Fruit fly (Drosophila melanogaster) whole organism, wandering third instar larva: ENCODE data around the gene CG34247.
A peak's percentile ranks its signal among the peaks of the same experiment; 100 is the strongest.

ENCODE experiments used
- Abd-B ChIP-seq: fragments of >200 bp; optimal IDR thresholded peaks from 2 replicates; lab custom pipeline; 2017; ENCODE audit warnings: missing biosample characterization, missing genetic modification characterization
- CG32264 ChIP-seq: fragments of 200-800 bp; sonication (Bioruptor generic); optimal IDR thresholded peaks from 2 replicates; lab custom pipeline; 2016; ENCODE audit warnings: missing biosample characterization, missing genetic modification characterization
- CrebA ChIP-seq: fragments of 200-800 bp; sonication (Bioruptor generic); optimal IDR thresholded peaks from 2 replicates; lab custom pipeline; 2016; ENCODE audit warnings: missing biosample characterization, mild to moderate bottlenecking, missing genetic modification characterization, borderline replicate concordance
- Dfd ChIP-seq: fragments of >200 bp; optimal IDR thresholded peaks from 2 replicates; lab custom pipeline; 2017; ENCODE audit warnings: missing biosample characterization, missing genetic modification characterization
- Dif ChIP-seq: fragments of 200-275, 200-300 bp; sonication (Bioruptor generic); optimal IDR thresholded peaks from 2 replicates; lab custom pipeline; 2018; ENCODE audit warnings: missing biosample characterization, missing genetic modification characterization; ENCODE audit not compliant: partially characterized antibody
- GATAd ChIP-seq: sonication (Bioruptor generic); optimal IDR thresholded peaks from 2 replicates; lab custom pipeline; 2016; ENCODE audit warnings: missing biosample characterization, missing genetic modification characterization
- HLH106 ChIP-seq: fragments of 200-800 bp; optimal IDR thresholded peaks from 3 replicates; lab custom pipeline; 2019; ENCODE audit warnings: missing biosample characterization, mild to moderate bottlenecking, missing genetic modification characterization, moderate library complexity
- Hnf4 ChIP-seq: fragments of 200-800 bp; sonication (Bioruptor generic); optimal IDR thresholded peaks from 2 replicates; lab custom pipeline; 2016; ENCODE audit warnings: missing biosample characterization, mild to moderate bottlenecking, missing genetic modification characterization
- Hr78 ChIP-seq: fragments of >200 bp; optimal IDR thresholded peaks from 2 replicates; lab custom pipeline; 2017; ENCODE audit warnings: missing biosample characterization, missing genetic modification characterization
- Hr83 ChIP-seq: fragments of 200-300 bp; sonication (Bioruptor generic); optimal IDR thresholded peaks from 2 replicates; lab custom pipeline; 2016; ENCODE audit warnings: missing biosample characterization, mild to moderate bottlenecking, missing genetic modification characterization, moderate library complexity; ENCODE audit not compliant: poor library complexity, severe bottlenecking
- Jra ChIP-seq: sonication (Bioruptor generic); optimal IDR thresholded peaks from 2 replicates; lab custom pipeline; 2016; ENCODE audit warnings: missing biosample characterization, missing genetic modification characterization
- Mio ChIP-seq: sonication (Bioruptor generic); optimal IDR thresholded peaks from 2 replicates; lab custom pipeline; 2016; ENCODE audit warnings: missing biosample characterization, missing genetic modification characterization
- Myc ChIP-seq: fragments of >200 bp; optimal IDR thresholded peaks from 2 replicates; lab custom pipeline; 2017
- N ChIP-seq: fragments of >200 bp; optimal IDR thresholded peaks from 2 replicates; lab custom pipeline; 2018; ENCODE audit warnings: missing biosample characterization, missing external identifiers, missing genetic modification characterization
- OdsH ChIP-seq: fragments of 200-800 bp; sonication (Bioruptor generic); optimal IDR thresholded peaks from 2 replicates; lab custom pipeline; 2016; ENCODE audit warnings: missing biosample characterization, mild to moderate bottlenecking, missing genetic modification characterization
- Rel ChIP-seq, 2 experiments: fragments of 200-800 bp; sonication (Bioruptor generic) in 1 of 2; optimal IDR thresholded peaks; 2 replicates in 1 of 2; 3 replicates in 1 of 2; lab custom pipeline; 2016 to 2019; ENCODE audit warnings: mild to moderate bottlenecking in 2 of 2, missing biosample characterization in 2 of 2, missing genetic modification characterization in 2 of 2, moderate library complexity in 1 of 2
- Sp1 ChIP-seq: fragments of 200-800 bp; sonication (Bioruptor generic); optimal IDR thresholded peaks from 3 replicates; lab custom pipeline; 2019; ENCODE audit warnings: missing biosample characterization, mild to moderate bottlenecking, missing genetic modification characterization, moderate library complexity
- Vsx2 ChIP-seq: fragments of 200-300, 225-300 bp; sonication (Bioruptor generic); optimal IDR thresholded peaks from 2 replicates; lab custom pipeline; 2018; ENCODE audit warnings: missing biosample characterization, missing genetic modification characterization; ENCODE audit not compliant: partially characterized antibody
- br ChIP-seq: fragments of 200-800 bp; sonication (Bioruptor generic); optimal IDR thresholded peaks from 2 replicates; lab custom pipeline; 2016; ENCODE audit warnings: missing biosample characterization, missing genetic modification characterization
- brk ChIP-seq: fragments of 200-800 bp; sonication (Bioruptor generic); optimal IDR thresholded peaks from 2 replicates; lab custom pipeline; 2016; ENCODE audit warnings: missing biosample characterization, mild to moderate bottlenecking, missing genetic modification characterization
- dl ChIP-seq, 2 experiments: fragments of 175-275, 200-275 bp in 1 of 2; fragments of 200-275 bp in 1 of 2; sonication (Bioruptor generic); optimal IDR thresholded peaks; lab custom pipeline; 2018; ENCODE audit warnings: mild to moderate bottlenecking in 2 of 2, missing biosample characterization in 2 of 2, missing genetic modification characterization in 2 of 2, moderate library complexity in 2 of 2; ENCODE audit not compliant: partially characterized antibody in 2 of 2, insufficient read depth in 1 of 2
- dmrt93B ChIP-seq: fragments of 200-800 bp; sonication (Bioruptor generic); optimal IDR thresholded peaks from 2 replicates; lab custom pipeline; 2018; ENCODE audit warnings: missing biosample characterization, mild to moderate bottlenecking, missing genetic modification characterization
- dsf ChIP-seq: sonication (Bioruptor generic); optimal IDR thresholded peaks from 2 replicates; lab custom pipeline; 2016; ENCODE audit warnings: missing biosample characterization, missing genetic modification characterization, borderline replicate concordance
- ey ChIP-seq: fragments of 200-800 bp; sonication (Bioruptor generic); optimal IDR thresholded peaks from 2 replicates; lab custom pipeline; 2016; ENCODE audit warnings: missing biosample characterization, missing genetic modification characterization
- foxo ChIP-seq, 2 experiments: fragments of 200-800 bp; sonication (Bioruptor generic); optimal IDR thresholded peaks; 2 replicates in 1 of 2; 3 replicates in 1 of 2; lab custom pipeline; 2016 to 2017; ENCODE audit warnings: missing biosample characterization in 2 of 2, missing genetic modification characterization in 2 of 2
- h ChIP-seq: fragments of 200-800 bp; sonication (Bioruptor generic); optimal IDR thresholded peaks from 3 replicates; lab custom pipeline; 2016; ENCODE audit warnings: missing biosample characterization, mild to moderate bottlenecking, missing genetic modification characterization
- jim ChIP-seq: fragments of 175-275, 200-325 bp; sonication (Bioruptor generic); optimal IDR thresholded peaks from 2 replicates; lab custom pipeline; 2016; ENCODE audit warnings: missing biosample characterization, mild to moderate bottlenecking, missing genetic modification characterization
- pan ChIP-seq: fragments of >200 bp; optimal IDR thresholded peaks from 2 replicates; lab custom pipeline; 2017
- psq ChIP-seq: fragments of 200-800 bp; sonication (Bioruptor generic); optimal IDR thresholded peaks from 3 replicates; lab custom pipeline; 2017; ENCODE audit warnings: missing biosample characterization, mild to moderate bottlenecking, missing genetic modification characterization, moderate library complexity
- rgr ChIP-seq: fragments of 200-800 bp; sonication (Bioruptor generic); optimal IDR thresholded peaks from 3 replicates; lab custom pipeline; 2016; ENCODE audit warnings: missing biosample characterization, mild to moderate bottlenecking, missing genetic modification characterization
- sage ChIP-seq: fragments of 200-800 bp; sonication (Bioruptor generic); optimal IDR thresholded peaks from 2 replicates; lab custom pipeline; 2016; ENCODE audit warnings: missing biosample characterization, mild to moderate bottlenecking, missing genetic modification characterization
- sv ChIP-seq: fragments of 200-800 bp; sonication (Bioruptor generic); optimal IDR thresholded peaks from 3 replicates; lab custom pipeline; 2016; ENCODE audit warnings: missing biosample characterization, missing genetic modification characterization
- tai ChIP-seq: sonication (Bioruptor generic); optimal IDR thresholded peaks from 2 replicates; lab custom pipeline; 2016; ENCODE audit warnings: missing biosample characterization, missing genetic modification characterization
- woc ChIP-seq: sonication (Bioruptor generic); optimal IDR thresholded peaks from 2 replicates; lab custom pipeline; 2016; ENCODE audit warnings: missing biosample characterization, mild to moderate bottlenecking, missing genetic modification characterization

CG34247 gene

DNA sequence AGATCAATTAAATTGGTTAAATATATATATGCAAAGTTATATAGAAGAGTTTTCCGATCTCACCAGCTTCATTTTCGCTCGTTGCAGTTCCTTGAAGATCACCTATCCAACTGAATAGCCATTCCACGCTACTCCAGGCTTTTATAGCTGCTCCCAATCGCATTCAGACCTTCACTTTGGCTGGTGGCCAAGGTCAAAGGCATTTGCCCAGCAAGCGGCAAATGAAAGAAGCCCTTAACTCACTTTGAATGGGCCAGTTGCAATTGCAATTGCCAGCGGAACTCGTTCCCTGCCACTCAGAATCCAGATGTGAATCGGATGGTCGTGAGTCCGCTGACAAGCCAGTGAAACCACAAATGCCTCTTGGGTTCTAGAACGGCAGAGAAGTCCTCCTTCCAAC lies at the start of gene CG34247:
TSS of gene CG34247 (minus strand) at position 101 of the 400 bp plus-strand sequence.
- TF ChIP-seq dl (GFP tag; optimal IDR thresholded peaks at IDR 0.05; lab: Kevin White, UChicago; ENCODE audit: insufficient read depth in 1 of 2, partially characterized antibody in 2 of 2) (no peak), br (GFP tag; lab: Kevin White, UChicago) (no peak)

DNA sequence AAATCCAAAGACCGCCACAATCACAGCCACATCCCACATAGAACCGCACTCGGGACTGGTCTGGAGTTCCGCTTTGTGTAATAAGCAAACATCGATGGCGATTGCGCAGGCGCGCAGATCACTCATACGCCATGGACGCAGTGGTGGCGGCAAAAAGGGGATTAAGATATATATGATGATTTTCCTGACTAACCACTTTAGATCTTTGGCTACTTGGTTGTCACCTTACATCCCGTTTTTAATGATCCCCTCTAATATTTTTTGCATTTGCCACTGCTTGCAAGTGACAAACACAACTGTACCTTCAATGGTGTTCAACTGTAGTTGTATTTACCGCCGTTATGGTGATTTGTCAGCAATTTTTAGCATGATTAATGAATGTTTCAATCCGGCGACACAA lies 48.6 kb upstream of the CG34247 start:
- TF ChIP-seq psq (GFP tag; lab: Kevin White, UChicago) (no peak), ey (GFP tag; lab: Kevin White, UChicago) (peak; percentile 32), Vsx2 (GFP tag; lab: Kevin White, UChicago) (no peak), Jra (GFP tag; lab: Kevin White, UChicago) (no peak), Rel (GFP tag; optimal IDR thresholded peaks at IDR 0.05; lab: Kevin White, UChicago) (no peak), Rel (tag; optimal IDR thresholded peaks at IDR 0.05; lab: Kevin White, UChicago) (no peak), woc (GFP tag; lab: Kevin White, UChicago) (no peak), OdsH (GFP tag; lab: Kevin White, UChicago) (no peak), dsf (GFP tag; lab: Kevin White, UChicago) (no peak), foxo (GFP tag; optimal IDR thresholded peaks at IDR 0.05; lab: Kevin White, UChicago) (peak in 1 of 2 experiments; percentile 55), rgr (GFP tag; lab: Kevin White, UChicago) (no peak), Hnf4 (GFP tag; lab: Kevin White, UChicago) (no peak), dl (GFP tag; optimal IDR thresholded peaks at IDR 0.05; lab: Kevin White, UChicago; ENCODE audit: insufficient read depth in 1 of 2, partially characterized antibody in 2 of 2) (no peak), h (no peak), pan (lab: Kevin White, UChicago) (no peak), Hr83 (GFP tag; lab: Kevin White, UChicago) (no peak), br (GFP tag; lab: Kevin White, UChicago) (peak; percentile 17), Hr78 (GFP tag; lab: Kevin White, UChicago) (no peak), Dfd (GFP tag; lab: Kevin White, UChicago) (no peak), sage (no peak), Abd-B (GFP tag; lab: Kevin White, UChicago) (no peak)

DNA sequence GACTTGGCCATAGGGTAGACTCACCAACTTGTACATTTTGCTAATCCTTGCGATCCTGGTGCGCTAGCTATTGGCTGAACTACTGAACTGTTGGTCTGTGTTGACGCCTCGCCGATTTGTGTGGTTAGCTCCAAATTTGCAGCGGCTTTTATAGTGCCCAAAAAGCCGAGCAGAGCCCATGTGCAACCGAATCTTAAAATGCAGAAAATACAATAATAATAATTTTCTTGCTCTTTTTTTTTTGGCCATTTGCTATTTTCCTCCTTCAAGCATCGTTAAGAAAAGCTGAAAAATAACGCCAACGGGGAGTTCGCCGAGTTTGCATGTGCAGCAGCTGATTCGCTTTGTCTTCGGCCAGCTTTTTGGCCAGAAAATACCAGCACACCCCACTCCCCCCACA lies 47.0 kb upstream of the CG34247 start, which contains the start of gene CG13042:
TSS of gene CG13042 (minus strand) at position 101 of the 400 bp plus-strand sequence.
- TF ChIP-seq Sp1 (no peak), Myc (lab: Kevin White, UChicago) (no peak), Mio (GFP tag; lab: Kevin White, UChicago) (no peak), HLH106 (tag; lab: Kevin White, UChicago) (no peak), br (GFP tag; lab: Kevin White, UChicago) (no peak), Vsx2 (GFP tag; lab: Kevin White, UChicago) (no peak), Rel (GFP tag; optimal IDR thresholded peaks at IDR 0.05; lab: Kevin White, UChicago) (no peak), Rel (tag; optimal IDR thresholded peaks at IDR 0.05; lab: Kevin White, UChicago) (no peak), Dif (GFP tag; lab: Kevin White, UChicago) (no peak), rgr (GFP tag; lab: Kevin White, UChicago) (no peak), h (no peak), psq (GFP tag; lab: Kevin White, UChicago) (no peak), GATAd (no peak), woc (GFP tag; lab: Kevin White, UChicago) (no peak), dsf (GFP tag; lab: Kevin White, UChicago) (no peak), OdsH (GFP tag; lab: Kevin White, UChicago) (no peak), sv (GFP tag; lab: Kevin White, UChicago) (no peak), Hr78 (GFP tag; lab: Kevin White, UChicago) (no peak), dmrt93B (GFP tag; lab: Kevin White, UChicago) (no peak), tai (GFP tag; lab: Kevin White, UChicago) (no peak)

DNA sequence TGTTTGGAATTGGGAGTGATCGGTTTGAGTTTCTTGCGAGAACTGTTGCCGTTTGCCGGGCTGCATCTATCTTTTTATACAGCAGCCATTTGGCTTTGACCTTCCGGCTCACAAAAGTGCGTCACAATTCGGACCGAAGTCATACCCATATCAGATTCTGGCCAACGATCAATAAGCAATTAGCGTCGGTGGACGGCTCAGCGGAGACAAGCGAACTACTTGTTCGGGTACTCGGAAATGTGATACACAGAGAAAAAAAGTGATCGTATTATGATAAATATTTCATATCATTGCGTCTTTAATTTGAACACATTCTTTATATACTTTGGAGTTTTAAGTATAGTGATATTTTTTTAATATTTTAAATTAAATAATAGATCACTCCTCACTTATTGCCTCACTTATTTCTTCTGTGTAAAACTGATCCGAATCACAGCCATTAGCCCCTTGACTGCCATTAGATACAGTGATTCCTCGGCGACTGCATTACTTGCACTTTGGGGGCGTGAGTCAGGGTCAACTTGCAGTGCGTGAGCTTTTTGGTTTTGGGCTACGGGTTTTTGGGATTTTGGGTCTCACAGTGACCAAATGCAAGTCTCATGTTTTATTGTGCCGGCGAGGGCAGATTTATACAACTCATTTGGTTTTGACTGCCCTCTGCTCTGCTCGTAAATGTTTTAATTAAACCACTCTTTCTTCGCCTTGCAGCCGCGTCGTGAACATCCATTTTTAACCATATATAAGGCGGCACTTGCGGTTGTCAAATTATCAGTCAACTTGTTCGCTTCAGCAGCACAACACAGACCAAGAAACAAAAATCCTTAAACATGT lies 44.6 kb upstream of the CG34247 start, which contains the start of the genes CG13043 and CG13063:
TSS of gene CG13043 (minus strand) at position 51 of the 831 bp plus-strand sequence.
TSS of gene CG13063 (plus strand) at position 781 of the 831 bp plus-strand sequence.
- TF ChIP-seq HLH106 (tag; lab: Kevin White, UChicago) (no peak), sage (no peak), ey (GFP tag; lab: Kevin White, UChicago) (no peak), Hnf4 (GFP tag; lab: Kevin White, UChicago) (no peak), dmrt93B (GFP tag; lab: Kevin White, UChicago) (no peak), jim (GFP tag; lab: Kevin White, UChicago) (no peak), foxo (GFP tag; optimal IDR thresholded peaks at IDR 0.05; lab: Kevin White, UChicago) (no peak), CG32264 (GFP tag; lab: Kevin White, UChicago) (no peak), CrebA (GFP tag; lab: Kevin White, UChicago) (no peak), GATAd (no peak), Hr83 (GFP tag; lab: Kevin White, UChicago) (no peak), brk (GFP tag; lab: Kevin White, UChicago) (no peak), N (GFP tag; lab: Kevin White, UChicago) (no peak), Myc (lab: Kevin White, UChicago) (no peak)
